Fruit fly (Drosophila melanogaster) whole organism, embryonic: Measurements from ENCODE around the gene CG45099.

Source experiments
- Aef1 ChIP-seq: fragments of 200-800 bp; sonication (Bioruptor generic); IDR thresholded peaks from 3 replicates; pipeline ENCODE4 v1.3.6; 2022; ENCODE audit warnings: missing biosample characterization, missing genetic modification characterization
- Asciz ChIP-seq: fragments of 200-800 bp; sonication (Bioruptor generic); optimal IDR thresholded peaks from 2 replicates; lab custom pipeline; 2017; ENCODE audit warnings: missing biosample characterization, mild to moderate bottlenecking, missing genetic modification characterization, missing genetic modification reagents
- Blimp-1 ChIP-seq: fragments of 200-800 bp; sonication (Bioruptor generic); optimal IDR thresholded peaks from 3 replicates; lab custom pipeline; 2018; ENCODE audit warnings: missing biosample characterization, missing genetic modification characterization, mild to moderate bottlenecking, moderate library complexity, missing genetic modification reagents
- CG10431 ChIP-seq: fragments of 200-800 bp; sonication (Bioruptor generic); optimal IDR thresholded peaks from 3 replicates; lab custom pipeline; 2018; ENCODE audit warnings: missing biosample characterization, mild to moderate bottlenecking, missing genetic modification characterization
- CG10543 ChIP-seq: fragments of 200-800 bp; sonication (Bioruptor generic); optimal IDR thresholded peaks from 3 replicates; lab custom pipeline; 2017; ENCODE audit warnings: missing biosample characterization, mild to moderate bottlenecking, missing genetic modification characterization, moderate library complexity
- CG11456 ChIP-seq: fragments of 200-800 bp; sonication (Bioruptor generic); IDR thresholded peaks from 3 replicates; pipeline ENCODE4 v1.3.6; 2022; ENCODE audit warnings: missing biosample characterization, missing genetic modification characterization
- CG12299 ChIP-seq: fragments of 200-800 bp; sonication (Bioruptor generic); optimal IDR thresholded peaks from 2 replicates; lab custom pipeline; 2018; ENCODE audit warnings: missing biosample characterization, mild to moderate bottlenecking, missing genetic modification characterization
- CG14965 ChIP-seq: fragments of 200-800 bp; sonication (Bioruptor generic); optimal IDR thresholded peaks from 2 replicates; lab custom pipeline; 2016; ENCODE audit warnings: missing biosample characterization, missing genetic modification characterization, borderline replicate concordance
- CG2116 ChIP-seq: fragments of 200-800 bp; sonication (Bioruptor generic); optimal IDR thresholded peaks from 3 replicates; lab custom pipeline; 2018; ENCODE audit warnings: missing biosample characterization, mild to moderate bottlenecking, missing genetic modification characterization
- CG31224 ChIP-seq: fragments of 200-800 bp; sonication (Bioruptor generic); IDR thresholded peaks from 2 replicates; pipeline ENCODE4 v1.3.6; 2022; ENCODE audit warnings: missing biosample characterization, missing genetic modification characterization
- CG6654 ChIP-seq: fragments of 200-800 bp; sonication (Bioruptor generic); optimal IDR thresholded peaks from 2 replicates; lab custom pipeline; 2017; ENCODE audit warnings: missing biosample characterization, mild to moderate bottlenecking, missing genetic modification characterization
- CG6813 ChIP-seq: fragments of 200-800 bp; sonication (Bioruptor generic); optimal IDR thresholded peaks from 2 replicates; lab custom pipeline; 2017; ENCODE audit warnings: missing biosample characterization, missing genetic modification characterization, mild to moderate bottlenecking, moderate library complexity, missing genetic modification reagents
- CG7745 ChIP-seq: fragments of 200-800 bp; sonication (Bioruptor generic); optimal IDR thresholded peaks from 2 replicates; lab custom pipeline; 2018; ENCODE audit warnings: missing biosample characterization, mild to moderate bottlenecking, missing genetic modification characterization, moderate library complexity
- CG9215 ChIP-seq: fragments of 200-800 bp; sonication (Bioruptor generic); IDR thresholded peaks from 2 replicates; pipeline ENCODE4 v1.3.6; 2022; ENCODE audit warnings: missing biosample characterization, missing genetic modification characterization
- CG9876 ChIP-seq: fragments of 200-800 bp; sonication (Bioruptor generic); optimal IDR thresholded peaks from 2 replicates; lab custom pipeline; 2016; ENCODE audit warnings: missing biosample characterization, missing genetic modification characterization
- Chrac-16 ChIP-seq: fragments of 200-800 bp; sonication (Bioruptor generic); optimal IDR thresholded peaks from 3 replicates; lab custom pipeline; 2016; ENCODE audit warnings: missing biosample characterization, missing genetic modification characterization
- Dbx ChIP-seq: fragments of 200-800 bp; sonication (Bioruptor generic); IDR thresholded peaks from 3 replicates; pipeline ENCODE4 v1.3.6; 2022; ENCODE audit warnings: missing biosample characterization, missing genetic modification characterization
- Dll ChIP-seq: fragments of 200-800 bp; sonication (Bioruptor generic); IDR thresholded peaks from 4 replicates; pipeline ENCODE4 v1.3.6; 2022; ENCODE audit warnings: missing biosample characterization, missing genetic modification characterization; ENCODE audit not compliant: partially characterized antibody
- Fer2 ChIP-seq: fragments of 200-800 bp; sonication (Bioruptor generic); optimal IDR thresholded peaks from 2 replicates; lab custom pipeline; 2018; ENCODE audit warnings: missing biosample characterization, mild to moderate bottlenecking, missing genetic modification characterization, moderate library complexity
- HLH3B ChIP-seq: fragments of 200-800 bp; sonication (Bioruptor generic); IDR thresholded peaks from 2 replicates; pipeline ENCODE4 v1.3.6; 2022; ENCODE audit warnings: missing biosample characterization, missing genetic modification characterization
- HLH54F ChIP-seq: fragments of 200-800 bp; sonication (Bioruptor generic); optimal IDR thresholded peaks from 3 replicates; lab custom pipeline; 2016; ENCODE audit warnings: missing biosample characterization, missing genetic modification characterization
- Hsf ChIP-seq: fragments of 200-800 bp; sonication (Bioruptor generic); optimal IDR thresholded peaks from 3 replicates; lab custom pipeline; 2016; ENCODE audit warnings: missing biosample characterization, missing genetic modification characterization
- Myb ChIP-seq: fragments of 200-800 bp; sonication (Bioruptor generic); optimal IDR thresholded peaks from 2 replicates; lab custom pipeline; 2016; ENCODE audit warnings: missing biosample characterization, missing genetic modification characterization
- Optix ChIP-seq: fragments of 200-800 bp; sonication (Bioruptor generic); IDR thresholded peaks from 3 replicates; pipeline ENCODE4 v1.3.6; 2022; ENCODE audit warnings: missing biosample characterization, missing genetic modification characterization
- abd-A ChIP-seq: fragments of 200-800 bp; sonication (Bioruptor generic); optimal IDR thresholded peaks from 3 replicates; lab custom pipeline; 2019; ENCODE audit warnings: missing biosample characterization, mild to moderate bottlenecking, missing genetic modification characterization, moderate library complexity
- ara ChIP-seq: fragments of 200-800 bp; sonication (Bioruptor generic); IDR thresholded peaks from 2 replicates; pipeline ENCODE4 v1.3.6; 2022; ENCODE audit warnings: missing biosample characterization, missing genetic modification characterization
- bab2 ChIP-seq: fragments of 200-800 bp; sonication (Bioruptor generic); optimal IDR thresholded peaks from 2 replicates; lab custom pipeline; 2016; ENCODE audit warnings: missing biosample characterization, missing genetic modification characterization
- bsh ChIP-seq, 2 experiments: fragments of 200-800 bp; sonication (Bioruptor generic); optimal IDR thresholded peaks; 2 replicates each; lab custom pipeline; 2017 to 2018; ENCODE audit warnings: mild to moderate bottlenecking in 2 of 2, missing biosample characterization in 2 of 2, missing genetic modification characterization in 2 of 2, moderate library complexity in 1 of 2
- chm ChIP-seq: fragments of 200-800 bp; sonication (Bioruptor generic); IDR thresholded peaks from 2 replicates; pipeline ENCODE4 v1.3.6; 2022; ENCODE audit warnings: missing biosample characterization, missing genetic modification characterization
- ci ChIP-seq: fragments of 200-800 bp; sonication (Bioruptor generic); IDR thresholded peaks from 3 replicates; pipeline ENCODE4 v1.3.6; 2022; ENCODE audit warnings: missing biosample characterization, missing genetic modification characterization
- fd64A ChIP-seq: fragments of 200-800 bp; sonication (Bioruptor generic); optimal IDR thresholded peaks from 3 replicates; lab custom pipeline; 2018; ENCODE audit warnings: missing biosample characterization, mild to moderate bottlenecking, missing genetic modification characterization
- hth ChIP-seq: fragments of >200 bp; optimal IDR thresholded peaks from 2 replicates; lab custom pipeline; 2017; ENCODE audit warnings: inconsistent platforms
- lov ChIP-seq, 2 experiments: fragments of 200-800 bp in 1 of 2; fragments of >200 bp in 1 of 2; sonication (Bioruptor generic) in 1 of 2; IDR thresholded peaks in 1 of 2; optimal IDR thresholded peaks in 1 of 2; 2 replicates in 1 of 2; 3 replicates in 1 of 2; pipeline versions ENCODE4 v1.3.6 to Lab custom; 2017 to 2022; ENCODE audit warnings: missing biosample characterization in 1 of 2, missing genetic modification characterization in 1 of 2
- oc ChIP-seq: fragments of 200-800 bp; sonication (Bioruptor generic); optimal IDR thresholded peaks from 2 replicates; lab custom pipeline; 2018; ENCODE audit warnings: missing biosample characterization, mild to moderate bottlenecking, missing genetic modification characterization, moderate library complexity
- pan ChIP-seq, 4 experiments: fragments of >200 bp in 3 of 4; fragments of 200-800 bp in 1 of 4; sonication (Bioruptor generic) in 1 of 4; optimal IDR thresholded peaks in 3 of 4; IDR thresholded peaks in 1 of 4; 2 replicates each; pipeline versions ENCODE4 v1.3.6 to Lab custom; 2017 to 2022; ENCODE audit warnings: missing biosample characterization in 2 of 4, missing genetic modification characterization in 2 of 4, mixed read lengths in 1 of 4
- pros ChIP-seq: fragments of 200-800 bp; sonication (Bioruptor generic); optimal IDR thresholded peaks from 3 replicates; lab custom pipeline; 2019; ENCODE audit warnings: missing biosample characterization, mild to moderate bottlenecking, missing genetic modification characterization, moderate library complexity
- pum ChIP-seq: fragments of 200-800 bp; sonication (Bioruptor generic); optimal IDR thresholded peaks from 2 replicates; lab custom pipeline; 2016; ENCODE audit warnings: missing biosample characterization, missing genetic modification characterization
- rib ChIP-seq: fragments of 200-800 bp; sonication (Bioruptor generic); IDR thresholded peaks from 2 replicates; pipeline ENCODE4 v1.3.6; 2022; ENCODE audit warnings: missing biosample characterization, missing genetic modification characterization
- sd ChIP-seq: fragments of 200-800 bp; sonication (Bioruptor generic); optimal IDR thresholded peaks from 3 replicates; lab custom pipeline; 2018; ENCODE audit warnings: missing biosample characterization, mild to moderate bottlenecking, missing genetic modification characterization, moderate library complexity
- sna ChIP-seq: fragments of 200-800 bp; sonication (Bioruptor generic); IDR thresholded peaks from 2 replicates; pipeline ENCODE4 v1.3.6; 2022; ENCODE audit warnings: missing biosample characterization, missing genetic modification characterization; ENCODE audit not compliant: partially characterized antibody
- sr ChIP-seq: fragments of 200-800 bp; sonication (Bioruptor generic); IDR thresholded peaks from 3 replicates; pipeline ENCODE4 v1.3.6; 2022; ENCODE audit warnings: missing biosample characterization, missing genetic modification characterization
- unc-4 ChIP-seq: fragments of 200-800 bp; sonication (Bioruptor generic); IDR thresholded peaks from 2 replicates; pipeline ENCODE4 v1.3.6; 2022; ENCODE audit warnings: missing biosample characterization, missing genetic modification characterization; ENCODE audit not compliant: partially characterized antibody
- vnd ChIP-seq: fragments of 200-800 bp; sonication (Bioruptor generic); IDR thresholded peaks from 3 replicates; pipeline ENCODE4 v1.3.6; 2022; ENCODE audit warnings: missing biosample characterization, missing genetic modification characterization; ENCODE audit not compliant: partially characterized antibody
- vvl ChIP-seq: fragments of 200-800 bp; sonication (Bioruptor generic); IDR thresholded peaks from 2 replicates; pipeline ENCODE4 v1.3.6; 2022; ENCODE audit warnings: missing biosample characterization, missing genetic modification characterization
- zfh1 ChIP-seq: fragments of 200-800 bp; sonication (Bioruptor generic); IDR thresholded peaks from 3 replicates; pipeline ENCODE4 v1.3.6; 2022; ENCODE audit warnings: missing biosample characterization, missing genetic modification characterization

The CG45099 gene

dm6 chr3R:22041625-22042282 is 7.7 kb upstream of the CG45099 start, which contains the start of gene how (continued):
- no peak for TF ChIP-seq vnd (GFP tag; lab: Robert Waterston, UW)
- TF ChIP-seq CG14965, result no peak
- TF ChIP-seq HLH3B (GFP tag; lab: Robert Waterston, UW), result no peak
- no peak for TF ChIP-seq Dbx (GFP tag; lab: Robert Waterston, UW)
- no peak for TF ChIP-seq unc-4 (GFP tag; lab: Robert Waterston, UW)
- no peak for TF ChIP-seq Fer2
- TF ChIP-seq hth (lab: Kevin White, UChicago), result no peak
- TF ChIP-seq Aef1 (GFP tag; lab: Robert Waterston, UW), result no peak; the same call in 2 of the 3 replicates
- TF ChIP-seq CG9876 (GFP tag; lab: Kevin White, UChicago), result no peak
- TF ChIP-seq CG31224 (GFP tag; lab: Robert Waterston, UW), result no peak

dm6 chr3R:22040400-22040799 is 6.3 kb upstream of the CG45099 start:
- TF ChIP-seq CG10431 (GFP tag; lab: Kevin White, UChicago) (no peak), sr (GFP tag; lab: Robert Waterston, UW) (peak; percentile 94), sna (GFP tag; lab: Robert Waterston, UW) (no peak), Blimp-1 (GFP tag; lab: Kevin White, UChicago) (peak; percentile 6), sd (peak; percentile 47), HLH54F (no peak), CG12299 (tag; lab: Kevin White, UChicago) (no peak), ci (0 out of 3 replicates have a peak, but pooled peaks have one; percentile 12), vvl (GFP tag; lab: Robert Waterston, UW) (0 out of 2 replicates have a peak, but pooled peaks have one; percentile 22), CG11456 (GFP tag; lab: Robert Waterston, UW) (0 out of 3 replicates have a peak, but pooled peaks have one; percentile 24), pan (optimal IDR thresholded peaks at IDR 0.05; lab: Kevin White, UChicago) (no peak), pan (GFP tag; optimal IDR thresholded peaks at IDR 0.05 in 1 of 2, IDR thresholded peaks at IDR 0.05 in 1 of 2) (peak in 1 of 2 experiments; percentile 5), oc (peak; percentile 67), CG6654 (GFP tag; lab: Kevin White, UChicago) (peak; percentile 49), abd-A (tag; lab: Kevin White, UChicago) (peak; percentile 69)
- TF ChIP-seq, all 482 proteins: peak for 10

- no peak for TF ChIP-seq rib (GFP tag; lab: Robert Waterston, UW)
- TF ChIP-seq sna (GFP tag; lab: Robert Waterston, UW), result peak; percentile 17; the same call in 1 of the 2 replicates
- peak; percentile 5 for TF ChIP-seq fd64A (GFP tag; lab: Kevin White, UChicago)
- TF ChIP-seq Asciz (GFP tag; lab: Kevin White, UChicago), result no peak
- TF ChIP-seq pum (GFP tag; lab: Kevin White, UChicago), result peak; percentile 33
- TF ChIP-seq Optix (GFP tag; lab: Robert Waterston, UW), result peak; percentile 69; the same call in 2 of the 3 replicates
- peak; percentile 9 for TF ChIP-seq CG2116 (GFP tag; lab: Kevin White, UChicago)
- TF ChIP-seq bab2 (GFP tag; lab: Kevin White, UChicago), result peak; percentile 8
- no peak for TF ChIP-seq CG9215 (GFP tag; lab: Robert Waterston, UW)
- peak; percentile 86 for TF ChIP-seq zfh1 (GFP tag; lab: Robert Waterston, UW)
- no peak for TF ChIP-seq CG6813 (GFP tag; lab: Kevin White, UChicago)
- no peak for TF ChIP-seq Myb (GFP tag; lab: Kevin White, UChicago)
- peak; percentile 28 to 69 for TF ChIP-seq bsh (GFP tag; optimal IDR thresholded peaks at IDR 0.05; lab: Kevin White, UChicago)
- TF ChIP-seq lov (optimal IDR thresholded peaks at IDR 0.05; lab: Kevin White, UChicago), result no peak
- TF ChIP-seq lov (GFP tag; IDR thresholded peaks at IDR 0.05; lab: Robert Waterston, UW), result peak; percentile 82; the same call in 2 of the 3 replicates
- TF ChIP-seq Hsf, result peak; percentile 45
- peak; percentile 66 for TF ChIP-seq chm (GFP tag; lab: Robert Waterston, UW)
- TF ChIP-seq ara, result peak; percentile 60
- no peak for TF ChIP-seq Dll (GFP tag; lab: Robert Waterston, UW)
- no peak for TF ChIP-seq CG7745 (tag; lab: Kevin White, UChicago)
- peak; percentile 43; the same call in 1 of the 2 replicates for TF ChIP-seq CG31224 (GFP tag; lab: Robert Waterston, UW)
- TF ChIP-seq CG10543 (GFP tag; lab: Kevin White, UChicago), result no peak
- TF ChIP-seq Chrac-16 (GFP tag; lab: Kevin White, UChicago), result peak; percentile 17
- TF ChIP-seq pros, result peak; percentile 4
These were observed 5.4 kb upstream of the CG45099 start for dm6 chr3R:22039480-22039879.
